ENCODE assay signal across 5 fruit fly cellular contexts in genomic region chr3L:6552968-6553402, dm6.
TF ChIP-seq lines count a peak whose summit lies in the region.

No protein-coding gene starts in this region.

- no peak for TF ChIP-seq CTCF in whole organism, embryonic (GFP tag; optimal IDR thresholded peaks at IDR 0.05; lab: Kevin White, UChicago)

TF ChIP-seq in whole organism, adult, 20 proteins besides CTCF, POLR2A, EP300 and RAD21 (continues in another document):
- TF ChIP-seq Crg-1 (GFP tag; optimal IDR thresholded peaks at IDR 0.05; lab: Kevin White, UChicago) (peak; percentile 72), pad (GFP tag; optimal IDR thresholded peaks at IDR 0.05; lab: Kevin White, UChicago) (peak; percentile 76), CG12768 (GFP tag; optimal IDR thresholded peaks at IDR 0.05; lab: Kevin White, UChicago) (peak; percentile 91), tj (GFP tag; optimal IDR thresholded peaks at IDR 0.05; lab: Kevin White, UChicago) (peak; percentile 95), CG33017 (tag; optimal IDR thresholded peaks at IDR 0.05; lab: Kevin White, UChicago) (peak; percentile 95), bab1 (GFP tag; optimal IDR thresholded peaks at IDR 0.05; lab: Kevin White, UChicago) (peak; percentile 92), toe (GFP tag; optimal IDR thresholded peaks at IDR 0.05; lab: Kevin White, UChicago) (peak; percentile 90), CG7101 (tag; optimal IDR thresholded peaks at IDR 0.05; lab: Kevin White, UChicago) (peak; percentile 96), CG1620 (GFP tag; optimal IDR thresholded peaks at IDR 0.05; lab: Kevin White, UChicago) (peak; percentile 80), CG5204 (GFP tag; optimal IDR thresholded peaks at IDR 0.05; lab: Kevin White, UChicago) (peak; percentile 91), ovo (GFP tag; optimal IDR thresholded peaks at IDR 0.05; lab: Kevin White, UChicago) (peak; percentile 87), CG7045 (GFP tag; optimal IDR thresholded peaks at IDR 0.05; lab: Kevin White, UChicago) (peak; percentile 95), CG14711 (tag; optimal IDR thresholded peaks at IDR 0.05; lab: Kevin White, UChicago) (peak; percentile 92), Hr96 (GFP tag; optimal IDR thresholded peaks at IDR 0.05; lab: Kevin White, UChicago) (peak; percentile 81), cic (GFP tag; optimal IDR thresholded peaks at IDR 0.05; lab: Kevin White, UChicago) (peak; percentile 92), Mnt (GFP tag; optimal IDR thresholded peaks at IDR 0.05; lab: Kevin White, UChicago) (peak; percentile 83), cnc (optimal IDR thresholded peaks at IDR 0.05; lab: Kevin White, UChicago) (no peak), Clk (GFP tag; optimal IDR thresholded peaks at IDR 0.05; lab: Kevin White, UChicago) (peak; percentile 82)

TF ChIP-seq in whole organism, embryonic, 481 proteins besides CTCF, POLR2A, EP300 and RAD21 (continues in another document):
- peak; percentile 85 for TF ChIP-seq CG31224 (GFP tag; IDR thresholded peaks at IDR 0.05; lab: Robert Waterston, UW)
- peak; percentile 3 for TF ChIP-seq CG8089 (GFP tag; optimal IDR thresholded peaks at IDR 0.05; lab: Kevin White, UChicago)
- TF ChIP-seq CG13296 (GFP tag; optimal IDR thresholded peaks at IDR 0.05; lab: Kevin White, UChicago): peak; percentile 84
- TF ChIP-seq Stat92E (GFP tag; optimal IDR thresholded peaks at IDR 0.05; lab: Kevin White, UChicago): peak in 1 of 3 experiments; percentile 7
- TF ChIP-seq CG6854 (GFP tag; optimal IDR thresholded peaks at IDR 0.05; lab: Kevin White, UChicago): peak; percentile 71
- TF ChIP-seq CG18262 (tag; optimal IDR thresholded peaks at IDR 0.05; lab: Kevin White, UChicago): peak; percentile 76
- TF ChIP-seq CG18476 (GFP tag; optimal IDR thresholded peaks at IDR 0.05; lab: Kevin White, UChicago): peak; percentile 74
- peak; percentile 76 for TF ChIP-seq CG8388 (GFP tag; optimal IDR thresholded peaks at IDR 0.05; lab: Kevin White, UChicago)
- TF ChIP-seq dysf (GFP tag; IDR thresholded peaks at IDR 0.05; lab: Robert Waterston, UW): peak; percentile 92
- TF ChIP-seq Atf6 (GFP tag; IDR thresholded peaks at IDR 0.05; lab: Robert Waterston, UW): peak; percentile 93
- peak; percentile 66 for TF ChIP-seq CG9609 (GFP tag; optimal IDR thresholded peaks at IDR 0.05; lab: Kevin White, UChicago)
- peak; percentile 55 for TF ChIP-seq Poxn (GFP tag; IDR thresholded peaks at IDR 0.05; lab: Robert Waterston, UW)
- TF ChIP-seq CG10431 (GFP tag; optimal IDR thresholded peaks at IDR 0.05; lab: Kevin White, UChicago): peak; percentile 21
- TF ChIP-seq corto (GFP tag; optimal IDR thresholded peaks at IDR 0.05; lab: Kevin White, UChicago): peak; percentile 35
- peak; percentile 50 for TF ChIP-seq CG8281 (tag; optimal IDR thresholded peaks at IDR 0.05; lab: Kevin White, UChicago)
- peak; percentile 89 for TF ChIP-seq CoRest (tag; optimal IDR thresholded peaks at IDR 0.05; lab: Kevin White, UChicago)
- no peak for TF ChIP-seq Scr (GFP tag; IDR thresholded peaks at IDR 0.05; lab: Robert Waterston, UW; ENCODE audit: partially characterized antibody)
- peak; percentile 62 for TF ChIP-seq wek (GFP tag; optimal IDR thresholded peaks at IDR 0.05; lab: Kevin White, UChicago)

TF ChIP-seq in whole organism, prepupa, 60 proteins besides CTCF, POLR2A, EP300 and RAD21 (continues in another document):
- TF ChIP-seq Eip78C (GFP tag; lab: Kevin White, UChicago) (peak; percentile 92), CG6854 (GFP tag; optimal IDR thresholded peaks at IDR 0.05; lab: Kevin White, UChicago) (peak; percentile 33), CG4318 (GFP tag; optimal IDR thresholded peaks at IDR 0.05; lab: Kevin White, UChicago) (peak; percentile 41), CG15336 (GFP tag; IDR thresholded peaks at IDR 0.05; lab: Robert Waterston, UW) (peak; percentile 78), net (GFP tag; optimal IDR thresholded peaks at IDR 0.05; lab: Kevin White, UChicago) (peak; percentile 39), Ets96B (tag; optimal IDR thresholded peaks at IDR 0.05; lab: Kevin White, UChicago) (peak; percentile 37), fd85E (GFP tag; optimal IDR thresholded peaks at IDR 0.05; lab: Kevin White, UChicago) (peak; percentile 16), CG10669 (GFP tag; optimal IDR thresholded peaks at IDR 0.05; lab: Kevin White, UChicago) (peak; percentile 20), pdm3 (GFP tag; optimal IDR thresholded peaks at IDR 0.05; lab: Kevin White, UChicago) (peak; percentile 76), Sox102F (GFP tag; optimal IDR thresholded peaks at IDR 0.05; lab: Kevin White, UChicago) (peak; percentile 77), fd59A (GFP tag; optimal IDR thresholded peaks at IDR 0.05; lab: Kevin White, UChicago) (no peak), CG6163 (GFP tag; IDR thresholded peaks at IDR 0.05; lab: Robert Waterston, UW) (peak; percentile 72; the same call in 2 of the 3 replicates), Ets21C (GFP tag; optimal IDR thresholded peaks at IDR 0.05; lab: Kevin White, UChicago) (peak; percentile 77), Blimp-1 (GFP tag; optimal IDR thresholded peaks at IDR 0.05; lab: Kevin White, UChicago) (peak; percentile 4), svp (GFP tag; lab: Kevin White, UChicago) (peak; percentile 93), cyc (GFP tag; optimal IDR thresholded peaks at IDR 0.05; lab: Kevin White, UChicago) (peak; percentile 88), CG10631 (GFP tag; optimal IDR thresholded peaks at IDR 0.05; lab: Kevin White, UChicago) (peak; percentile 67), CG3919 (GFP tag; optimal IDR thresholded peaks at IDR 0.05; lab: Kevin White, UChicago) (peak; percentile 71), CG8119 (GFP tag; IDR thresholded peaks at IDR 0.05; lab: Robert Waterston, UW) (peak; percentile 75), CG3032 (tag; optimal IDR thresholded peaks at IDR 0.05; lab: Kevin White, UChicago) (peak; percentile 21)

TF ChIP-seq in whole organism, pupa, 21 proteins besides CTCF, POLR2A, EP300 and RAD21:
- TF ChIP-seq Pif1B (GFP tag; optimal IDR thresholded peaks at IDR 0.05; lab: Kevin White, UChicago) (peak; percentile 38), CG32121 (GFP tag; IDR thresholded peaks at IDR 0.05; lab: Robert Waterston, UW) (peak; percentile 66), D1 (tag; optimal IDR thresholded peaks at IDR 0.05; lab: Kevin White, UChicago) (peak; percentile 6), CG34367 (tag; optimal IDR thresholded peaks at IDR 0.05; lab: Kevin White, UChicago) (peak; percentile 15), CG14655 (GFP tag; optimal IDR thresholded peaks at IDR 0.05; lab: Kevin White, UChicago) (peak; percentile 51), Pif1A (GFP tag; optimal IDR thresholded peaks at IDR 0.05; lab: Kevin White, UChicago) (peak; percentile 55), fd96Ca (GFP tag; IDR thresholded peaks at IDR 0.05; lab: Robert Waterston, UW) (no peak), EcR (GFP tag; optimal IDR thresholded peaks at IDR 0.05; lab: Kevin White, UChicago) (no peak), CG12605 (GFP tag; IDR thresholded peaks at IDR 0.05; lab: Robert Waterston, UW) (peak; percentile 61), CG13204 (GFP tag; optimal IDR thresholded peaks at IDR 0.05; lab: Kevin White, UChicago) (no peak), CG15710 (tag; optimal IDR thresholded peaks at IDR 0.05; lab: Kevin White, UChicago) (peak; percentile 41), CG8159 (tag; optimal IDR thresholded peaks at IDR 0.05; lab: Kevin White, UChicago) (peak; percentile 44), rn (GFP tag; IDR thresholded peaks at IDR 0.05; lab: Robert Waterston, UW) (peak; percentile 35; the same call in 1 of the 2 replicates), CG17806 (tag; optimal IDR thresholded peaks at IDR 0.05; lab: Kevin White, UChicago) (peak; percentile 34), CG8301 (tag; optimal IDR thresholded peaks at IDR 0.05; lab: Kevin White, UChicago) (peak; percentile 46), Ets98B (GFP tag; IDR thresholded peaks at IDR 0.05; lab: Robert Waterston, UW) (peak; percentile 67), CG9948 (tag; optimal IDR thresholded peaks at IDR 0.05; lab: Kevin White, UChicago) (peak; percentile 28), CG10348 (GFP tag; IDR thresholded peaks at IDR 0.05; lab: Robert Waterston, UW) (no peak), gl (tag; optimal IDR thresholded peaks at IDR 0.05; lab: Kevin White, UChicago) (no peak), Snoo (tag; optimal IDR thresholded peaks at IDR 0.05; lab: Kevin White, UChicago) (peak; percentile 75), CG4496 (GFP tag; IDR thresholded peaks at IDR 0.05; lab: Robert Waterston, UW) (peak; percentile 66)

TF ChIP-seq in whole organism, wandering third instar larva, 38 proteins besides CTCF, POLR2A, EP300 and RAD21 (continues in another document):
- peak; percentile 94 for TF ChIP-seq tai (GFP tag; optimal IDR thresholded peaks at IDR 0.05; lab: Kevin White, UChicago)
- TF ChIP-seq fru (GFP tag; optimal IDR thresholded peaks at IDR 0.05; lab: Kevin White, UChicago): peak; percentile 93
- peak; percentile 68 for TF ChIP-seq CG32264 (GFP tag; optimal IDR thresholded peaks at IDR 0.05; lab: Kevin White, UChicago)
- peak; percentile 96 for TF ChIP-seq br (GFP tag; optimal IDR thresholded peaks at IDR 0.05; lab: Kevin White, UChicago)
- TF ChIP-seq Hr83 (GFP tag; optimal IDR thresholded peaks at IDR 0.05; lab: Kevin White, UChicago; ENCODE audit: poor library complexity, severe bottlenecking): peak; percentile 54
- TF ChIP-seq OdsH (GFP tag; optimal IDR thresholded peaks at IDR 0.05; lab: Kevin White, UChicago): peak; percentile 94
- TF ChIP-seq sage (GFP tag; optimal IDR thresholded peaks at IDR 0.05; lab: Kevin White, UChicago): peak; percentile 64
- no peak for TF ChIP-seq Hr78 (GFP tag; optimal IDR thresholded peaks at IDR 0.05; lab: Kevin White, UChicago)
- peak; percentile 96 for TF ChIP-seq h (GFP tag; optimal IDR thresholded peaks at IDR 0.05; lab: Kevin White, UChicago)
- TF ChIP-seq ey (GFP tag; optimal IDR thresholded peaks at IDR 0.05; lab: Kevin White, UChicago): peak; percentile 95
- TF ChIP-seq N (GFP tag; optimal IDR thresholded peaks at IDR 0.05; lab: Kevin White, UChicago): no peak
- TF ChIP-seq Mio (GFP tag; optimal IDR thresholded peaks at IDR 0.05; lab: Kevin White, UChicago): peak; percentile 52
- no peak for TF ChIP-seq Vsx2 (GFP tag; optimal IDR thresholded peaks at IDR 0.05; lab: Kevin White, UChicago; ENCODE audit: partially characterized antibody)
- TF ChIP-seq foxo (GFP tag; optimal IDR thresholded peaks at IDR 0.05; lab: Kevin White, UChicago): peak; percentile 60 to 92
- TF ChIP-seq Rel (GFP tag; optimal IDR thresholded peaks at IDR 0.05; lab: Kevin White, UChicago): peak; percentile 16
- TF ChIP-seq Rel (tag; optimal IDR thresholded peaks at IDR 0.05; lab: Kevin White, UChicago): peak; percentile 79
- TF ChIP-seq Dif (GFP tag; optimal IDR thresholded peaks at IDR 0.05; lab: Kevin White, UChicago; ENCODE audit: partially characterized antibody): no peak
- no peak for TF ChIP-seq usp (GFP tag; optimal IDR thresholded peaks at IDR 0.05; lab: Kevin White, UChicago)
- peak; percentile 95 for TF ChIP-seq Hnf4 (GFP tag; optimal IDR thresholded peaks at IDR 0.05; lab: Kevin White, UChicago)
- no peak for TF ChIP-seq dl (GFP tag; optimal IDR thresholded peaks at IDR 0.05; lab: Kevin White, UChicago; ENCODE audit: insufficient read depth in 1 of 2, partially characterized antibody in 2 of 2)
- no peak for TF ChIP-seq jim (GFP tag; optimal IDR thresholded peaks at IDR 0.05; lab: Kevin White, UChicago)
- TF ChIP-seq psq (GFP tag; optimal IDR thresholded peaks at IDR 0.05; lab: Kevin White, UChicago): peak; percentile 90
- peak; percentile 92 for TF ChIP-seq Sp1 (GFP tag; optimal IDR thresholded peaks at IDR 0.05; lab: Kevin White, UChicago)
